Worm (Caenorhabditis elegans): ENCODE data around the gene sdha-1.

DNA sequence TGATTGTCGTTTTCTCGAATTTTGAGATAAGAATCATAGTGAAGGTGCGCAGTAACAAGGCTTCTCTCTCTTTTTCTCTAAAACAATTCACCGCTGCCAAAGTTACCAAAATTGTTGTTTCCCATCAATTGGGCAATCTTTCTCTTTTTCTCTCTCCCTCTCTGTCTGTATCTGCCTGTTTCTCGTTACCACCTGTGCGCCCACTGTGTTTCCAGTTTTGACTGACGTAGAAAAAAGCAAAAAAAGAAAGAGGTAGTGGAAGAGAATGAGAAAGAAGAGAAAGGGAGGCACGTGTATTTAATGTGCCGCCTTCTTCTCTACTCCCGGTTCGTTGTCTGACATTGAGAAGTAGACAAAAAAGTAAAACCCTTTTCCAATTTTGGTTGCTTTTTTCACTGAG lies 4.3 kb upstream of the sdha-1 start:
- TF ChIP-seq nhr-84 (tag; optimal IDR thresholded peaks at IDR 0.05) (no peak), unc-130 (tag; optimal IDR thresholded peaks at IDR 0.05) (no peak), lin-39 (tag; optimal IDR thresholded peaks at IDR 0.05) (no peak), isw-1 (GFP tag; IDR thresholded peaks at IDR 0.05) (no peak), aly-2 (tag; optimal IDR thresholded peaks at IDR 0.05) (no peak), nhr-76 (tag; optimal IDR thresholded peaks at IDR 0.05) (no peak), ceh-8 (GFP tag; optimal IDR thresholded peaks at IDR 0.05) (no peak), fkh-10 (GFP tag; optimal IDR thresholded peaks at IDR 0.05) (no peak), lsy-2 (tag; optimal IDR thresholded peaks at IDR 0.05) (peak; percentile 35 to 69), nhr-47 (tag; optimal IDR thresholded peaks at IDR 0.05) (peak; percentile 56), efl-1 (optimal IDR thresholded peaks at IDR 0.05) (peak; percentile 20 to 34), efl-1 (GFP tag; optimal IDR thresholded peaks at IDR 0.05 in 1 of 2) (no peak), nhr-11 (tag; optimal IDR thresholded peaks at IDR 0.05) (no peak), nhr-90 (tag; optimal IDR thresholded peaks at IDR 0.05; ENCODE audit: poor library complexity) (peak; percentile 58), sptf-1 (tag; optimal IDR thresholded peaks at IDR 0.05) (no peak)
